Fruit fly (Drosophila melanogaster): ENCODE measurements around the gene CG14805.

DNA sequence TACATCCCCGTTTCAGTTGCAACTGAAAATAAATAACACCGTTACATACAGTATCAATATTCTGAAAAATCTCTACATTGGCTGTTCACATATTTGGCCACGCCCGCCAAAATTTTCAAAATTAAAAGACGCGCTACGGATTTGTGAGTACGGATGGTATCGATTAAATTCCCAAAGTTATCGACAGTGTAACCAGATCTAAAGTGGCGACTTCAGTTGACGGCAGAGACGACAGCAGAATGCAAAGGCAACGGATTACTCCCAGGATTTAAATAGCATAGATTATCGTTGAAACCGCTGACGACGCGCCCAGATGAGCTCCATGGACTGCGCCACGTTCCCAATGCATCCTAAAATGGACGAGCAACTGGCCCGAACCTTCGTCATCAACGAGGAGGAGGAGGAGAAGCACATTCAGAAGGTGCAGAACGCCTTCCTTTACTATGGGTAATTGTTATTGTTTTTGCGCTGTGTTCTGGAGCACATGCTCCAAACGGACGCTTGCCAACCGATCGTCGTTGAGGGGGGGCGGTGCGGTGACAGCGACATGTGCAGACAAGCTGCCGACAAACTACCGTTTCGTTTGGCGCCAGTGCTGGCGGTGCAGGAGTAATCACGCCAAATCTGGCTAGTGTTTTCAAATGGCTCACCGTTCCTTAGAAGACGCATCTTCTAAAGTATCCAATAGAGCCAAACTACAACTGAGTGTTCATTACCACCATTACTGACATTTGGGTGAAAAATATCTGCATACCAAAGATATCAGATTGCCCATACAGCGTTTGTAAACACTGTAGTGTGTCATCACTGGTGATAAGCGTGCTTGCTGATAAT, 50.6 kb downstream of the CG14805 start, which contains the start of gene CG11596:
- TF ChIP-seq CG8478 (optimal IDR thresholded peaks at IDR 0.05) (no peak), CTCF (optimal IDR thresholded peaks at IDR 0.05) (no peak)
